Fruit fly (Drosophila melanogaster) whole organism, prepupa: ENCODE data around the gene CG4440.

Experiments
- CG10631 ChIP-seq: fragments of 200-800 bp; sonication (Bioruptor generic); optimal IDR thresholded peaks from 2 replicates; lab custom pipeline; 2016; ENCODE audit warnings: missing biosample characterization, missing genetic modification characterization
- CG11762 ChIP-seq: fragments of 200-800 bp; sonication (Bioruptor generic); optimal IDR thresholded peaks from 3 replicates; lab custom pipeline; 2016; ENCODE audit warnings: missing biosample characterization, missing genetic modification characterization; ENCODE audit not compliant: insufficient read depth
- CG16779 ChIP-seq: fragments of 200-800 bp; sonication (Bioruptor generic); optimal IDR thresholded peaks from 3 replicates; lab custom pipeline; 2017; ENCODE audit warnings: missing biosample characterization, mild to moderate bottlenecking, missing genetic modification characterization
- CG4318 ChIP-seq: fragments of 200-800 bp; sonication (Bioruptor generic); optimal IDR thresholded peaks from 3 replicates; lab custom pipeline; 2017; ENCODE audit warnings: missing biosample characterization, mild to moderate bottlenecking, missing genetic modification characterization
- CG6792 ChIP-seq: fragments of 200-800 bp; sonication (Bioruptor generic); optimal IDR thresholded peaks from 3 replicates; lab custom pipeline; 2016; ENCODE audit warnings: missing biosample characterization, missing genetic modification characterization
- CG7368 ChIP-seq: fragments of 200-800 bp; sonication (Bioruptor generic); optimal IDR thresholded peaks from 3 replicates; lab custom pipeline; 2016; ENCODE audit warnings: missing biosample characterization, missing genetic modification characterization
- CG8119 ChIP-seq: fragments of 200-800 bp; sonication (Bioruptor generic); IDR thresholded peaks from 3 replicates; pipeline ENCODE4 v1.3.6; 2022; ENCODE audit warnings: missing biosample characterization, missing genetic modification characterization
- CG8319 ChIP-seq: fragments of 200-800 bp; sonication (Bioruptor generic); optimal IDR thresholded peaks from 3 replicates; lab custom pipeline; 2016; ENCODE audit warnings: missing biosample characterization, missing genetic modification characterization
- CG8632 ChIP-seq: fragments of 200-800 bp; sonication (Bioruptor generic); optimal IDR thresholded peaks from 3 replicates; lab custom pipeline; 2016; ENCODE audit warnings: missing biosample characterization, missing genetic modification characterization
- CG9139 ChIP-seq: fragments of 200-800 bp; sonication (Bioruptor generic); optimal IDR thresholded peaks from 3 replicates; lab custom pipeline; 2017; ENCODE audit warnings: missing biosample characterization, mild to moderate bottlenecking, missing genetic modification characterization
- Eip75B ChIP-seq: fragments of 200-800 bp; sonication (Bioruptor generic); optimal IDR thresholded peaks from 3 replicates; lab custom pipeline; 2016; ENCODE audit warnings: missing biosample characterization, missing genetic modification characterization
- Eip78C ChIP-seq: fragments of 200-800 bp; sonication (Bioruptor generic); peaks from one replicate; lab custom pipeline; 2016; ENCODE audit warnings: missing biosample characterization, missing genetic modification characterization
- Ets21C ChIP-seq: fragments of 200-800 bp; sonication (Bioruptor generic); optimal IDR thresholded peaks from 3 replicates; lab custom pipeline; 2016; ENCODE audit warnings: missing biosample characterization, missing genetic modification characterization
- Hr38 ChIP-seq: sonication (Bioruptor generic); optimal IDR thresholded peaks from 2 replicates; lab custom pipeline; 2016; ENCODE audit warnings: missing biosample characterization, missing genetic modification characterization
- Hr4 ChIP-seq: fragments of 200-800 bp; sonication (Bioruptor generic); optimal IDR thresholded peaks from 3 replicates; lab custom pipeline; 2016; ENCODE audit warnings: missing biosample characterization, missing genetic modification characterization
- Lpt ChIP-seq: fragments of 200-800 bp; sonication (Bioruptor generic); optimal IDR thresholded peaks from 3 replicates; lab custom pipeline; 2016; ENCODE audit warnings: missing biosample characterization, missing genetic modification characterization
- Met ChIP-seq: fragments of 200-800 bp; sonication (Bioruptor generic); optimal IDR thresholded peaks from 3 replicates; lab custom pipeline; 2016; ENCODE audit warnings: missing biosample characterization, missing genetic modification characterization
- OdsH ChIP-seq: fragments of 200-800 bp; sonication (Bioruptor generic); optimal IDR thresholded peaks from 3 replicates; lab custom pipeline; 2016; ENCODE audit warnings: missing biosample characterization, missing genetic modification characterization
- Smox ChIP-seq: fragments of 200-800 bp; sonication (Bioruptor generic); optimal IDR thresholded peaks from 3 replicates; lab custom pipeline; 2016; ENCODE audit warnings: missing biosample characterization, missing genetic modification characterization
- Sox102F ChIP-seq: fragments of 200-800 bp; sonication (Bioruptor generic); optimal IDR thresholded peaks from 2 replicates; lab custom pipeline; 2016; ENCODE audit warnings: missing biosample characterization, mild to moderate bottlenecking, missing genetic modification characterization
- acj6 ChIP-seq: fragments of 200-800 bp; sonication (Bioruptor generic); optimal IDR thresholded peaks from 3 replicates; lab custom pipeline; 2016; ENCODE audit warnings: missing biosample characterization, missing genetic modification characterization
- cyc ChIP-seq: fragments of 200-800 bp; sonication (Bioruptor generic); optimal IDR thresholded peaks from 3 replicates; lab custom pipeline; 2016; ENCODE audit warnings: missing biosample characterization, missing genetic modification characterization
- dsx ChIP-seq: fragments of 200-800 bp; optimal IDR thresholded peaks from 3 replicates; lab custom pipeline; 2019; ENCODE audit warnings: missing biosample characterization, mild to moderate bottlenecking, missing genetic modification characterization, moderate library complexity; ENCODE audit not compliant: poor library complexity, severe bottlenecking
- eg ChIP-seq: fragments of 200-800 bp; sonication (Bioruptor generic); IDR thresholded peaks from 3 replicates; pipeline ENCODE4 v1.3.6; 2022; ENCODE audit warnings: missing biosample characterization, missing genetic modification characterization
- esn ChIP-seq: fragments of 200-800 bp; sonication (Bioruptor generic); optimal IDR thresholded peaks from 2 replicates; lab custom pipeline; 2016; ENCODE audit warnings: missing biosample characterization, mild to moderate bottlenecking, missing genetic modification characterization, moderate library complexity
- fd85E ChIP-seq: fragments of 200-800 bp; sonication (Bioruptor generic); optimal IDR thresholded peaks from 3 replicates; lab custom pipeline; 2016; ENCODE audit warnings: missing biosample characterization, missing genetic modification characterization
- fkh ChIP-seq: fragments of 200-800 bp; sonication (Bioruptor generic); optimal IDR thresholded peaks from 3 replicates; lab custom pipeline; 2017; ENCODE audit warnings: missing biosample characterization, mild to moderate bottlenecking, missing genetic modification characterization, moderate library complexity
- net ChIP-seq: fragments of 200-800 bp; sonication (Bioruptor generic); optimal IDR thresholded peaks from 3 replicates; lab custom pipeline; 2016; ENCODE audit warnings: missing biosample characterization, missing genetic modification characterization
- salr ChIP-seq, 2 experiments: fragments of 200-800 bp; sonication (Bioruptor generic); optimal IDR thresholded peaks; 3 replicates each; lab custom pipeline; 2016 to 2018; ENCODE audit warnings: missing biosample characterization in 2 of 2, missing genetic modification characterization in 2 of 2, mild to moderate bottlenecking in 1 of 2
- ss ChIP-seq, 2 experiments: fragments of 200-800 bp; sonication (Bioruptor generic); optimal IDR thresholded peaks; 2 replicates in 1 of 2; 3 replicates in 1 of 2; lab custom pipeline; 2017 to 2018; ENCODE audit warnings: mild to moderate bottlenecking in 2 of 2, missing biosample characterization in 2 of 2, missing genetic modification characterization in 2 of 2, moderate library complexity in 1 of 2
- svp ChIP-seq: fragments of 200-800 bp; sonication (Bioruptor generic); peaks from one replicate; lab custom pipeline; 2016; ENCODE audit warnings: missing biosample characterization, missing genetic modification characterization
- topi ChIP-seq: fragments of 200-800 bp; sonication (Bioruptor generic); optimal IDR thresholded peaks from 3 replicates; lab custom pipeline; 2016; ENCODE audit warnings: missing biosample characterization, missing genetic modification characterization
- vri ChIP-seq: fragments of 200-800 bp; sonication (Bioruptor generic); optimal IDR thresholded peaks from 3 replicates; lab custom pipeline; 2016; ENCODE audit warnings: missing biosample characterization, mild to moderate bottlenecking, missing genetic modification characterization

CG4440 gene

DNA sequence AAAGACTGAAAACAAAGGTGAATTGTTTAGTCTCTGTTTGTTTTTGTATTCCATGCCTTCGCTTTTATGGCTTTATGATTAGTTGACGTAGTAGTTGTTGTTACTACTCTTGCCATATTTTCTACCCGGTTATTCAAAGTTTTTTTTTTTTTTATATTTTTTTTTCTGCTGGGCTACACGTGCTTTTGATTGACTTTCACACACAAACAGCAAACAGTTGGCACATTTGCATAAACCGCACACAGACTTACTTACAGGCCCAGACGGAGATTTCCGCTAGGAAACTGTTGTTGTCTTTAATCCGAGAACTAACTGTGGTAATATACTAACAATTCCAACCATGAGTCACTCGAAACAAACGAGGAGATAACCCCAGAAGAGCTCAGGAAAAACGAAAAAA is 13.9 kb upstream of the CG4440 start:
- TF ChIP-seq fd85E (no peak), fkh (peak; percentile 14)

DNA sequence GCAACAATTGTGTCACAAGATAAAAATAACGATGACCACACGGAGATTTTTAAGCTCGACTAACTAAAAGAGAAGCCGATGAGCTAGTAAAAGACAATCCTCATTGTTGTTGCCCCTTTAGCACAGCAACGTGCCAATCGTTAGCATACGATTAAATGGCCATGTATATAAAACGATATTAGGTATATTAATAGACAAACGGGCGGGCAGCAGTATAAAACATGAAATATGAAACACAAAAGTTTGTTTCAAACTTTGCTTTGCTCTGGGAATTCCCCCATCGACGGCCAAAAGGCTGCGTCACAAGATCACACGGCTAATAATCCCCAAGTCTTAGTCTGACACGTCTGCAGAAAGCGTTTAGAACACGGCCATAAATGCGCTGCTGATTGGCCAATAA is 13.3 kb upstream of the CG4440 start:
- TF ChIP-seq Sox102F (no peak), OdsH (GFP tag; lab: Kevin White, UChicago) (no peak), Smox (GFP tag; lab: Kevin White, UChicago) (no peak), Lpt (GFP tag; lab: Kevin White, UChicago) (no peak), CG10631 (GFP tag; lab: Kevin White, UChicago) (no peak), CG16779 (tag; lab: Kevin White, UChicago) (no peak), Eip75B (GFP tag; lab: Kevin White, UChicago) (no peak), acj6 (GFP tag; lab: Kevin White, UChicago) (no peak), Hr4 (no peak), eg (GFP tag; lab: Robert Waterston, UW) (no peak), Hr38 (GFP tag; lab: Kevin White, UChicago) (no peak), CG7368 (GFP tag; lab: Kevin White, UChicago) (no peak), net (no peak), ss (GFP tag; optimal IDR thresholded peaks at IDR 0.05; lab: Kevin White, UChicago) (no peak), dsx (GFP tag; lab: Kevin White, UChicago) (no peak)
- TF ChIP-seq, all 60 proteins: peak for 0

DNA sequence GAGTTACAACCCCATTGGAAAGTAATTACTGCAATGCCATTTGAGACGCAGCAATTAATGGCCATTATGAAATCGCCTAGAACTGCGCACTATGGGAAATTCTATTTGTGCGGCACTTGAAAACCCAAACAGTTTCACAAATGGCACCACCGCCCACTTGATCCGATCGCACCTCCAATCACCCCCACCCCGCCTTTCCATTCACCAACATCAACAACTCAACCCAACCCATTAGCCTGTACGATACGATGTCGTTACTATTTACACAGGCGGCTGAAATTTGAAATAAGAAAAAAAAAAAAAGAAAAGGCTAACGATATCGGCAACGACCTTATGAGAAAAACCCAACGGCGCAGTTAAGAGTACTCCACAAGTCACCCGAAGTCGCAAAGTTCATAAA is 12.6 kb upstream of the CG4440 start:
- TF ChIP-seq fkh, result peak; percentile 50
- no peak for TF ChIP-seq CG8319 (GFP tag; lab: Kevin White, UChicago)
- TF ChIP-seq, all 60 proteins: peak for 1

DNA sequence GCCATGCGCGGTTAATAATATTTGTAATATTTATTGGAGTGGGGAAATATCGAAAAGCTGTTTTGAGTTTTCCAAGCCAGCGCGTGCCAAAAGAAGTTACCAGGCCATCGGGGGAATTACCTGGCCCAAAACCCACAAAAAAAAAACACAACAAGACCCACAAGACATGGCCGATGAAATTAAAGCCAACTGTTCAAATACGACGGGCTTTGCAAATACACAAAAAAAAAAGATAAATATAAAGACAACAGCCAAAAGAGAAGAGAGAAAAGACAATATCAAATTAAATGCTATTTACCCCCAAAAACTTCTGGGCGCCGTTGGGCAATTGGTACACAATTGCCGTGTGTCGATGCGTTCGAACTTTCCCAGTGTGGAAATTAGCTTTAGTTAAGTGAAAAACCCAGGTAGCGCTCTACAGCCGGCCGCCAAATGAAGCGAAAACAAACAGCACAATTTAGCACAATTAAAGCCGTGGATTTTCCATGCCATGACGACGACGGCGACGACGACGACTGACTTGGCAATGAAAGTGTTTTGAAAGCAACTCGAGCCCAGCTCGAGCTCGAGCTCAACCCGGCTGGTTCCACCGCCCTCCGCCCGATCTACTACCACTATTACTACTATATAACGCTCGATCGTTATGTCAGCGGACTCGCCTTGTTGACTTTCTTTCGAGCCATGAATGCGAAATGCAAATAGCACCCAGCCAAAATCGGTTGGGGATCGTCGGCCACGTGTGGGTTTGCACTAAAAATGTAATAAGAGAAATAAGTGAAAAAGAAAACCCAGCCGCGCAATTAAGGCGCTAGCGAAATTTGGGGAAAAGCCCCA is 11.7 kb upstream of the CG4440 start:
- TF ChIP-seq eg (GFP tag; lab: Robert Waterston, UW) (0 out of 3 replicates have a peak, but pooled peaks have one; percentile 15), Eip78C (GFP tag; lab: Kevin White, UChicago) (peak; percentile 54), esn (no peak), fkh (peak; percentile 48)

DNA sequence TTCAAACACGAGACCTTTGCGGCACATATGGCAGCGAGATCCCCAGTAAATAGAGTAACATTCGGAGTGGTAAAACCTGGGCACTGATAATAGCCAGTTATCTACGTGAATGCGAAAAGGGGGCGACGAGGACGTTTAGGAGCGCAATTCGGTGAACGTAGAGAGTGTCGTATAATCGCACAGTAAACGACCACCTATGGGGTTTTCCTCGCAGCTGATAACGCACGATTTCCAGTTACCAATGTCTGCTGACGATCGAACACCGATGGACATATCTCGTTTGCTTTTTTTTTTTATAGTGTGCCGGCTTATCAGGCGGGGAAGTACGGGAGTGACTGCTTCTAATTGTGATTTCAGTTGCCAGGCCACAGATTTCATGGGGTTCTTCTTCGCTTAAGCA is 10.0 kb upstream of the CG4440 start:
- TF ChIP-seq fkh, result peak; percentile 38
- peak; percentile 3 for TF ChIP-seq CG16779 (tag; lab: Kevin White, UChicago)
- TF ChIP-seq svp (GFP tag; lab: Kevin White, UChicago), result peak; percentile 75
- TF ChIP-seq OdsH (GFP tag; lab: Kevin White, UChicago), result no peak
- TF ChIP-seq vri (GFP tag; lab: Kevin White, UChicago), result peak; percentile 67

DNA sequence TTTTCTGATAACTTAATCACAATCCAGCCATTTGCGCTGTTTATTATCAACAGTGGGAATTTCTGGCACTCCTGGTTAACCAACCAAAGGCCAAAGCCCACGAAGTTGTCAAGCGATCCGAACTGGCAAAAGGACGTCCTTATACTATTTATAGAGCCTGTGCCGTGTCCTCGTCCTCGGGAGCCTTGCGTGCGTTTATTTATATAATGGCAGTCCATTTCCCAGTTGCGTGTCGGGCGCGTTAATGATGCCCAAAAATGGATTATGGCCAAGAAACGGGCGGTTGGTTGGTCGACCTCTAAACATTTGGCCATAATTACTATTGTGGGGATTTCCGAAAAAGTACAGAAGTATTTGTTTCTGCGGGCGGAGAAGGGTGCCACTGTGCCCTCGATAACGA is 9.3 kb upstream of the CG4440 start:
- TF ChIP-seq cyc (GFP tag; lab: Kevin White, UChicago) (no peak), CG11762 (no peak), topi (GFP tag; lab: Kevin White, UChicago) (no peak), salr (GFP tag; optimal IDR thresholded peaks at IDR 0.05; lab: Kevin White, UChicago) (no peak), CG8632 (no peak), ss (GFP tag; optimal IDR thresholded peaks at IDR 0.05; lab: Kevin White, UChicago) (peak in 1 of 2 experiments; percentile 59), CG6792 (no peak)

DNA sequence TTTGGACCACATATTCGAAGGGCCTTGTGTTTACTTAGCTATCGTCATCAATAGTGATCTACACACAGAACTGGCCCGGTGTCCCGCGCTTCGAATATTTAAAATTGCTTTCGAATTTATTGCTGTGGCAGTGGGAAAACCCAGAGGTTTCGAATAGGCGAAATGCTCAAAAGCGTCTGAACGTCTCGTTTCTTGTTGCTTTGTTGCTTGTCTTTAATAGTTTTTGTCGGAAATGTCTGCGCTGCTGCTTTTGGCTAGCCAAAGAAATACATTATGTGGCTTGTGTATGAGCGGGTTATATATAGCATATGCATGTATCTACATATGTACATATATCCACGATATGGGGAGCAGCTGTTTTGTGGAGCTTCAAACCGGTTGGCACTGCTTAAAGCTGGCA is 8.5 kb upstream of the CG4440 start:
- TF ChIP-seq CG4318 (GFP tag; lab: Kevin White, UChicago) (no peak), CG8119 (GFP tag; lab: Robert Waterston, UW) (no peak), CG9139 (GFP tag; lab: Kevin White, UChicago) (no peak), dsx (GFP tag; lab: Kevin White, UChicago) (peak; percentile 18), Met (GFP tag; lab: Kevin White, UChicago) (no peak), Ets21C (GFP tag; lab: Kevin White, UChicago) (no peak), fd85E (no peak)
- TF ChIP-seq, all 60 proteins: peak for 1
